Worm (Caenorhabditis elegans): Measurements from ENCODE around the gene F43E2.1.

- no peak for TF ChIP-seq nhr-237 (tag; optimal IDR thresholded peaks at IDR 0.05)
- TF ChIP-seq alr-1 (tag; optimal IDR thresholded peaks at IDR 0.05): no peak
- TF ChIP-seq mbf-1 (tag; optimal IDR thresholded peaks at IDR 0.05): no peak
- no peak for TF ChIP-seq snpc-4 (tag; optimal IDR thresholded peaks at IDR 0.05)
- no peak for TF ChIP-seq lin-13 (GFP tag; optimal IDR thresholded peaks at IDR 0.05)
- no peak for TF ChIP-seq lin-39 (tag; optimal IDR thresholded peaks at IDR 0.05)
- TF ChIP-seq aly-2 (tag; optimal IDR thresholded peaks at IDR 0.05): no peak
- TF ChIP-seq ceh-16 (tag; optimal IDR thresholded peaks at IDR 0.05): no peak
Measured at ce11 chrII:7402625-7403024, 27.5 kb downstream of the F43E2.1 start, which contains the start of gene nas-7.
